Worm (Caenorhabditis elegans) whole organism, L4/young adult: ENCODE measurements around the gene H06H21.37.

Experiments
- W03F9.2 ChIP-seq: fragments of 150-350 bp; optimal IDR thresholded peaks from 2 replicates; lab custom pipeline; 2014; ENCODE audit warnings: missing biosample characterization, missing genetic modification characterization
- dao-5 ChIP-seq: sonication (generic microtip); optimal IDR thresholded peaks from 2 replicates; lab custom pipeline; 2016; ENCODE audit warnings: missing genotype, missing genetic modification characterization, moderate library complexity, missing compliant biosample characterization
- him-1 ChIP-seq: sonication (generic microtip); optimal IDR thresholded peaks from 2 replicates; lab custom pipeline; 2016; ENCODE audit warnings: missing genotype, missing genetic modification reagents, missing genetic modification characterization, missing compliant biosample characterization

ce11 chrIV:4764422-4764821 lies 45.4 kb downstream of the H06H21.37 start, which contains the start of gene npp-26:
- TF ChIP-seq him-1 (no peak), dao-5 (no peak), W03F9.2 (tag; lab: Kevin White, UChicago) (no peak)
